Worm (Caenorhabditis elegans): ENCODE results near the gene srg-40.

ce11 chrV:11190983-11191382 lies 26.6 kb upstream of the srg-40 start, which contains the start of gene lgc-49:
- no peak for TF ChIP-seq F13C5.2 (tag; optimal IDR thresholded peaks at IDR 0.05)
- TF ChIP-seq ama-1 (optimal IDR thresholded peaks at IDR 0.05), result no peak
- TF ChIP-seq tbx-11 (GFP tag; IDR thresholded peaks at IDR 0.05), result no peak
- no peak for TF ChIP-seq hmg-4 (GFP tag; optimal IDR thresholded peaks at IDR 0.05)
- TF ChIP-seq sea-1 (GFP tag; conservative IDR thresholded peaks at IDR 0.05), result no peak
- no peak for TF ChIP-seq hmbx-1 (tag; optimal IDR thresholded peaks at IDR 0.05)
- no peak for TF ChIP-seq ceh-13 (GFP tag; optimal IDR thresholded peaks at IDR 0.05)
- TF ChIP-seq pes-1 (GFP tag; IDR thresholded peaks at IDR 0.05), result no peak
- no peak for TF ChIP-seq ets-7 (tag; optimal IDR thresholded peaks at IDR 0.05)
- TF ChIP-seq B0310.2 (tag; optimal IDR thresholded peaks at IDR 0.05), result no peak
- TF ChIP-seq tbx-37 (GFP tag; conservative IDR thresholded peaks at IDR 0.05), result no peak
